Worm (Caenorhabditis elegans): ENCODE results near the gene C49C3.20.

The C49C3.20 gene

ce11 chrIV:17277459-17278173 lies 38.7 kb downstream of the C49C3.20 start:
- TF ChIP-seq cnd-1 (tag; optimal IDR thresholded peaks at IDR 0.05): peak; percentile 75
- no peak for TF ChIP-seq sptf-1 (tag; optimal IDR thresholded peaks at IDR 0.05)

- peak; percentile 92 for TF ChIP-seq elt-1 (tag; optimal IDR thresholded peaks at IDR 0.05; ENCODE audit: borderline replicate concordance, insufficient read depth)
- no peak for TF ChIP-seq flh-1 (GFP tag; optimal IDR thresholded peaks at IDR 0.05)
- TF ChIP-seq unc-62 (GFP tag; optimal IDR thresholded peaks at IDR 0.05): peak; percentile 81
- TF ChIP-seq nhr-2 (tag; optimal IDR thresholded peaks at IDR 0.05): peak; percentile 51
- TF ChIP-seq ceh-39 (tag; optimal IDR thresholded peaks at IDR 0.05): peak; percentile 3
Observed at ce11 chrIV:17276705-17277458, 39.4 kb downstream of the C49C3.20 start, which contains the start of gene clec-196. TSS of gene clec-196 (plus strand) at chrIV:17276956.

DNA sequence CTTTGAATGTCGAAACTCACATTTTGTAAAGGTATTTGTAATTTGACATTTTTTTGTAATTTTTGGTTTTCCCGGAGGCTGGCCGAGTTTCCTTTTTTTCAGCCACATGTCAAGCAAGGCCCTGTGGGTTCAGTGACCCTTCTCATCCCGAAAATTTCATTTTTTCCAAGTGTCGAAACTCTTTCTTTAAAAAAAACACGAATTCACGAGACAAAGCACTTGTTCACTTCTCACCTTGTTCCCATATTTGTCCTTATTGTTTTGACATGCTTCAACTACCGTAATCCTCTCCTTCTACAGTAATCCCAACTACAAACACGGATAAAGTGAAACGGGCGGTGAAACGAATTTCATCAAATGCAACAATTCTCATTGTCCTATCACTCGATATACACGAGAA lies 41.0 kb downstream of the C49C3.20 start, which contains the start of gene lhfp-4:
lhfp-4 (plus strand) TSS at position 301 of the 400 bp plus-strand sequence.
- TF ChIP-seq blmp-1 (tag; optimal IDR thresholded peaks at IDR 0.05) (no peak), cnd-1 (tag; optimal IDR thresholded peaks at IDR 0.05) (no peak), zip-8 (tag; optimal IDR thresholded peaks at IDR 0.05) (no peak), ztf-11 (tag; optimal IDR thresholded peaks at IDR 0.05) (no peak), sem-2 (GFP tag; optimal IDR thresholded peaks at IDR 0.05) (no peak), lsy-2 (tag; optimal IDR thresholded peaks at IDR 0.05) (no peak), snpc-4 (tag; optimal IDR thresholded peaks at IDR 0.05) (no peak), ces-1 (GFP tag; optimal IDR thresholded peaks at IDR 0.05) (no peak), ham-2 (GFP tag; optimal IDR thresholded peaks at IDR 0.05) (no peak)

DNA sequence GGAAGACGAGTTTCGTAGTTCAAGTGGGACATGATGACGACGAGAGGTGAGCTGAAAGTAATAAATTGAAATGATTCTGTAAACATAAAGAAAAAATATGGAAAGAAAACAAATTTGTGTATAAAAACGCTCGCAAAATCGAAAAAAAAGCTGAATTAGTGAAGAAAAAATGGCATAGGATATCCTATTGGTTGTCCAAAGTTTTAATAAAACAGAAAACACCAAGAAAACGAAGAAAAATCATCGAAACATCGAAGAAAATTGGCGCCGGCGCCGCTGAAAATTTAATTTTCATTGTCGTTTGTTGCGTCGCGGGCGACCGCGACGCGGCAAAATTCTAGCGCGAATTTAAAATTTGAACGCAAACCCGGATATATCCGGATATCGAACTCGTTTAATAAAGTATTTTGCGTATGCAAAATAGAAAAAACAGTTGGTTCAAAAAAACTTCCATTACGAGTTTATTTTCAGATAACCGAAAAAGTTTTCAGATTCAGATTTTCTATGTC lies 42.6 kb downstream of the C49C3.20 start, which contains the start of gene gln-5:
gln-5 (minus strand) TSS at position 51 of the 509 bp plus-strand sequence.
- TF ChIP-seq sptf-1 (tag; optimal IDR thresholded peaks at IDR 0.05): no peak
- TF ChIP-seq blmp-1 (tag; optimal IDR thresholded peaks at IDR 0.05): no peak
- TF ChIP-seq mep-1 (tag; optimal IDR thresholded peaks at IDR 0.05): no peak
- no peak for TF ChIP-seq nhr-12 (tag; optimal IDR thresholded peaks at IDR 0.05)
- TF ChIP-seq mab-5 (tag; optimal IDR thresholded peaks at IDR 0.05): no peak
- no peak for TF ChIP-seq sem-2 (GFP tag; optimal IDR thresholded peaks at IDR 0.05)
- no peak for TF ChIP-seq M03D4.4 (tag; optimal IDR thresholded peaks at IDR 0.05)
- no peak for TF ChIP-seq drap-1 (GFP tag; optimal IDR thresholded peaks at IDR 0.05)
- TF ChIP-seq unc-120 (tag; optimal IDR thresholded peaks at IDR 0.05; ENCODE audit: poor library complexity, severe bottlenecking): no peak
- TF ChIP-seq ceh-39 (tag; optimal IDR thresholded peaks at IDR 0.05): no peak
- no peak for TF ChIP-seq lsy-2 (tag; optimal IDR thresholded peaks at IDR 0.05)
- no peak for TF ChIP-seq nhr-237 (tag; optimal IDR thresholded peaks at IDR 0.05)
- TF ChIP-seq ceh-43 (GFP tag; optimal IDR thresholded peaks at IDR 0.05): no peak
- no peak for TF ChIP-seq elt-1 (tag; optimal IDR thresholded peaks at IDR 0.05; ENCODE audit: borderline replicate concordance, insufficient read depth)
- TF ChIP-seq cnd-1 (tag; optimal IDR thresholded peaks at IDR 0.05): no peak
- no peak for TF ChIP-seq nhr-28 (tag; optimal IDR thresholded peaks at IDR 0.05)
- TF ChIP-seq hlh-1 (tag; optimal IDR thresholded peaks at IDR 0.05): no peak
- TF ChIP-seq bed-3 (GFP tag; optimal IDR thresholded peaks at IDR 0.05): no peak

ce11 chrIV:17269702-17270101 lies 46.6 kb downstream of the C49C3.20 start:
- TF ChIP-seq elt-3 (tag; optimal IDR thresholded peaks at IDR 0.05) (no peak), cnd-1 (tag; optimal IDR thresholded peaks at IDR 0.05) (no peak), ceh-83 (GFP tag; optimal IDR thresholded peaks at IDR 0.05) (no peak), unc-62 (GFP tag; optimal IDR thresholded peaks at IDR 0.05) (peak; percentile 99), nhr-2 (tag; optimal IDR thresholded peaks at IDR 0.05) (peak; percentile 80), ztf-11 (tag; optimal IDR thresholded peaks at IDR 0.05) (no peak), flh-1 (GFP tag; optimal IDR thresholded peaks at IDR 0.05) (no peak), ceh-43 (GFP tag; optimal IDR thresholded peaks at IDR 0.05) (no peak), mab-5 (tag; optimal IDR thresholded peaks at IDR 0.05) (peak; percentile 44), hlh-1 (tag; optimal IDR thresholded peaks at IDR 0.05) (peak; percentile 66)

Measured in whole organism, mixed stage, embryonic.